Worm (Caenorhabditis elegans): ENCODE measurements around the gene cyn-2.

- TF ChIP-seq ama-1 (optimal IDR thresholded peaks at IDR 0.05) (no peak), F13C5.2 (tag; optimal IDR thresholded peaks at IDR 0.05) (no peak), ets-7 (tag; optimal IDR thresholded peaks at IDR 0.05) (no peak), tbx-37 (GFP tag; conservative IDR thresholded peaks at IDR 0.05) (no peak), tbx-11 (GFP tag; IDR thresholded peaks at IDR 0.05) (no peak), hnd-1 (tag; optimal IDR thresholded peaks at IDR 0.05) (no peak), sea-1 (GFP tag; conservative IDR thresholded peaks at IDR 0.05) (no peak), hmbx-1 (tag; optimal IDR thresholded peaks at IDR 0.05) (no peak), flt-1 (GFP tag; IDR thresholded peaks at IDR 0.05) (no peak), ceh-36 (tag; optimal IDR thresholded peaks at IDR 0.05) (no peak)
Measured at ce11 chrIII:13695588-13695987, 3.1 kb downstream of the cyn-2 start.
